Worm (Caenorhabditis elegans): ENCODE data around the gene C32D5.4.
A peak's percentile ranks its signal among the peaks of the same experiment; 100 is the strongest.

Gene C32D5.4

DNA sequence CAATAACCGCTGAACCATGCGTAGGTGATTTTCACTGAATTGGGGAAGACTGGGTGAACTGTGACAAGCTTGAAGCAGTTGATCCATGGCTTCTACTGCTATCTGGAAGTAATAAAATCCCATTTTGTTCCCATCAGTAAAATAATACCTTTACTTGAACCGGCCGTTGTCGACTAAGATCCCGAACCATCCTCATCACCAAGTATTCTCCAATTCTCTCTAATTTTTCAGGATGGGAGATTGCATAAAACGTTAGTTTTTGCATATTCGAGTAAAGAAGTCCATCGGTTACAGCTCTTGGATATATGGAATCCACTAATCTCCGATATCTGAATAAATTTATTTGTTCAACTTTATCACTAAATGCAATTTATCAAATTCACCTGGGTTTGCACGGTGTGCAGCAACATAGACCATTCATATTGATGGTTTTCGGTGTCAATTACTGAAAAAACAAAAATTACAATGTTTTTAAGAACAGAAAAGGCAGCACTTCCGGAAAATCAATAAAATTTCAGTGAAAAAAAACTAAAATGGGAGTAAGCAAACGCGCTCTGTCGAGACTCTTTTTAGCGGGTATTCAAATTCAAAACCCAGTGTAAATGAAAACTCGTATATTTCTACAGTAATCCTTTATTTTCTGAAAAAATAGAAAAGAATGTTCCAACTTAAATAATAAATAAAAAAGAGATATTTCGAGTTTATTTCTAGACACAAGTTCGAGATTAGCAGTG lies 2.1 kb downstream of the C32D5.4 start, which contains the start of gene efr-3 (continued):
- TF ChIP-seq ZK546.5 (tag; optimal IDR thresholded peaks at IDR 0.05) (no peak), blmp-1 (tag; optimal IDR thresholded peaks at IDR 0.05; ENCODE audit: insufficient read depth) (no peak), sma-3 (GFP tag; optimal IDR thresholded peaks at IDR 0.05) (no peak), fos-1 (tag; optimal IDR thresholded peaks at IDR 0.05) (no peak), nhr-21 (tag; optimal IDR thresholded peaks at IDR 0.05) (no peak), ama-1 (optimal IDR thresholded peaks at IDR 0.05) (no peak), unc-39 (tag; optimal IDR thresholded peaks at IDR 0.05) (no peak), elt-1 (tag; optimal IDR thresholded peaks at IDR 0.05) (no peak), nhr-12 (tag; optimal IDR thresholded peaks at IDR 0.05) (no peak), lin-13 (GFP tag; optimal IDR thresholded peaks at IDR 0.05) (peak; percentile 46), nhr-237 (tag; optimal IDR thresholded peaks at IDR 0.05) (no peak), gmeb-1 (tag; optimal IDR thresholded peaks at IDR 0.05) (peak; percentile 92), lsy-2 (tag; optimal IDR thresholded peaks at IDR 0.05) (peak; percentile 58 to 79), C34F6.9 (tag; optimal IDR thresholded peaks at IDR 0.05) (peak; percentile 78), ceh-16 (tag; optimal IDR thresholded peaks at IDR 0.05) (no peak), ceh-82 (tag; optimal IDR thresholded peaks at IDR 0.05) (no peak), zag-1 (tag; optimal IDR thresholded peaks at IDR 0.05) (no peak), elt-3 (tag; optimal IDR thresholded peaks at IDR 0.05) (no peak), crh-2 (tag; optimal IDR thresholded peaks at IDR 0.05) (peak; percentile 56), ztf-11 (tag; optimal IDR thresholded peaks at IDR 0.05) (no peak)

DNA sequence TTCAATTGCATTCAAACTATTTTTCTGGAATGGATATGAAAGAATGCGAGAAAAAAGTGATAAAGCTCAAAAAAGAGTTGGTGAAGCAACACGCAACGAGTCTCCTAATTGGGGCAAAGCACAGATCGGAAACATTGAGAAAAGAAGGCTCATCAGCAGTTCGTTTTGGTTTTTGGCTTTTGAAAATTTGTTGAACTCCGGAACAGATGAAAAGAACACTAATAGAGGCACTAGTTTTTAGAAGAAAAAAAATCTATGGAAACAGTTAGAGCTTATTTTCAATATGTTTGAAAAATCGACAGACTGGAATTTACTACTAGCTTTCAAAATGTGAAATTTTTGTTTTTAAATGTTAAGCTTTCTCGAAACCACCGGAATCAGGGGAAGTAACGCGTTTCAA lies 11.0 kb downstream of the C32D5.4 start:
- TF ChIP-seq nhr-77 (tag; optimal IDR thresholded peaks at IDR 0.05) = no peak
- no peak for TF ChIP-seq ztf-11 (tag; optimal IDR thresholded peaks at IDR 0.05)
- no peak for TF ChIP-seq ztf-1 (GFP tag; conservative IDR thresholded peaks at IDR 0.05)
- no peak for TF ChIP-seq lin-11 (tag; optimal IDR thresholded peaks at IDR 0.05)
- TF ChIP-seq nhr-21 (tag; optimal IDR thresholded peaks at IDR 0.05) = no peak
- TF ChIP-seq aly-2 (tag; optimal IDR thresholded peaks at IDR 0.05) = no peak
- TF ChIP-seq F13H6.1 (tag; optimal IDR thresholded peaks at IDR 0.05) = no peak
- no peak for TF ChIP-seq lin-39 (tag; optimal IDR thresholded peaks at IDR 0.05)
- no peak for TF ChIP-seq ztf-4 (tag; optimal IDR thresholded peaks at IDR 0.05)
- TF ChIP-seq elt-1 (tag; optimal IDR thresholded peaks at IDR 0.05) = no peak
- no peak for TF ChIP-seq R02D3.7 (tag; optimal IDR thresholded peaks at IDR 0.05)
- TF ChIP-seq peb-1 (tag; optimal IDR thresholded peaks at IDR 0.05) = no peak

DNA sequence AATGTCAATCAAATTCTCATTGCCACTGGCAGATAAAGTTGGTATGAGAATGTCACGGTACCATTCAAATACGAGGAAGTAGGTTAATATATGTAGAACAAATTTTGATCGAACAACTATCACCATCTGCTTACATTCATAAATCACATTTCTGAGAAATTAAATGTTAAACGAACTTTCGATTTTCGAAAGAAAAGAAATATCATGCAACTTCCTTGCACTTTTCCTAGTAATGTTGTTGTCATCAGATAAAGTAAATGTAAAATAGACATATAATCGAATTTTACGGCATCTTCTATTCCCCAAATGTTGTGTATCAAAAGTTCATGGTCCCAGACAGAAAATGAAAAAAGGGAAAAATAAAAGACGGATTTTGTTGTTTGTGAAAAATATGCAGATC lies 11.4 kb downstream of the C32D5.4 start:
- TF ChIP-seq ztf-11 (tag; optimal IDR thresholded peaks at IDR 0.05) = no peak
- no peak for TF ChIP-seq mbf-1 (tag; optimal IDR thresholded peaks at IDR 0.05)
- TF ChIP-seq lsy-2 (tag; optimal IDR thresholded peaks at IDR 0.05) = peak in 1 of 2 experiments; percentile 10

DNA sequence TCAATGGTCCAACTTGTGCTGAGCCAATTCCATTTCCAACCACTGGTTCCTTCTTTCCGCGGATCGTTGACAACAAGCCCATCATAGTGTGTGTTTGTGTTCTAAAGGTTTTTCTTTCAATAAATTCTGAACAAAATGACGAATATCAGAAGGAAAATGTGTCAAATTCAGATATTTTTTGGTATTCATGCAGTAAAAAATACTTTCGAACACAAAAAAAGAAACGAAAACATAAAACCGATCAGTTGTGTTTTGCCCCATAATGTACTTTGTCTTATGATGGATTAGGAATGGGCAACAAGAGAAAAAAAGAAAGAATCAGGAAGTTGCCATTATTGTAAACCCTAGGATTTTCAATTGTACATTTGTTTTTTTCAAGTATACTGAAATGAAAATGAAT lies 13.7 kb downstream of the C32D5.4 start, which contains the start of gene glb-10:
glb-10 (minus strand) TSS at position 101 of the 400 bp plus-strand sequence.
- TF ChIP-seq ama-1 (optimal IDR thresholded peaks at IDR 0.05) = no peak
- TF ChIP-seq ztf-11 (tag; optimal IDR thresholded peaks at IDR 0.05) = no peak
- no peak for TF ChIP-seq mbf-1 (tag; optimal IDR thresholded peaks at IDR 0.05)
- no peak for TF ChIP-seq crh-2 (tag; optimal IDR thresholded peaks at IDR 0.05)
- TF ChIP-seq lin-11 (tag; optimal IDR thresholded peaks at IDR 0.05) = no peak
- TF ChIP-seq mdl-1 (tag; optimal IDR thresholded peaks at IDR 0.05) = no peak
- no peak for TF ChIP-seq sma-9 (GFP tag; optimal IDR thresholded peaks at IDR 0.05)
- TF ChIP-seq sma-9 (tag; optimal IDR thresholded peaks at IDR 0.05) = no peak
- TF ChIP-seq dmd-4 (tag; optimal IDR thresholded peaks at IDR 0.05) = no peak
- no peak for TF ChIP-seq sma-3 (GFP tag; optimal IDR thresholded peaks at IDR 0.05)
- TF ChIP-seq ceh-82 (tag; optimal IDR thresholded peaks at IDR 0.05) = no peak
- no peak for TF ChIP-seq unc-62 (GFP tag; optimal IDR thresholded peaks at IDR 0.05)
- TF ChIP-seq skn-1 (tag; optimal IDR thresholded peaks at IDR 0.05) = no peak
- TF ChIP-seq nhr-11 (tag; optimal IDR thresholded peaks at IDR 0.05) = no peak
- TF ChIP-seq lin-39 (tag; optimal IDR thresholded peaks at IDR 0.05) = no peak
- no peak for TF ChIP-seq nhr-129 (tag; optimal IDR thresholded peaks at IDR 0.05)
- no peak for TF ChIP-seq nhr-237 (tag; optimal IDR thresholded peaks at IDR 0.05)
- TF ChIP-seq nhr-23 (tag; optimal IDR thresholded peaks at IDR 0.05) = no peak
- no peak for TF ChIP-seq R02D3.7 (tag; optimal IDR thresholded peaks at IDR 0.05)
- no peak for TF ChIP-seq mab-5 (tag; optimal IDR thresholded peaks at IDR 0.05)
- TF ChIP-seq alr-1 (tag; optimal IDR thresholded peaks at IDR 0.05) = no peak

Measured in whole organism, L2 larva.